Fruit fly (Drosophila melanogaster) S2 (cell line): Measurements from ENCODE around the gene Ciz1.

Source experiments
- CG8478 ChIP-seq: fragments of >200 bp; optimal IDR thresholded peaks from 2 replicates; lab custom pipeline; 2018
- CTCF ChIP-seq, 2 experiments: fragments of >200 bp; optimal IDR thresholded peaks; 2 replicates each; lab custom pipeline; 2018

- TF ChIP-seq CG8478 (lab: Kevin White, UChicago) (no peak), CTCF (optimal IDR thresholded peaks at IDR 0.05; lab: Kevin White, UChicago) (no peak)
Observed at dm6 chr3L:9848744-9849143, 15.7 kb upstream of the Ciz1 start.
